Fruit fly (Drosophila melanogaster) whole organism, prepupa: ENCODE results near the gene upSET.

Source experiments
- Blimp-1 ChIP-seq: fragments of 200-800 bp; sonication (Bioruptor generic); optimal IDR thresholded peaks from 3 replicates; lab custom pipeline; 2017; ENCODE audit warnings: missing biosample characterization, missing genetic modification characterization, mild to moderate bottlenecking, moderate library complexity, missing genetic modification reagents
- CG10631 ChIP-seq: fragments of 200-800 bp; sonication (Bioruptor generic); optimal IDR thresholded peaks from 2 replicates; lab custom pipeline; 2016; ENCODE audit warnings: missing biosample characterization, missing genetic modification characterization
- CG10669 ChIP-seq: fragments of 200-800 bp; sonication (Bioruptor generic); optimal IDR thresholded peaks from 3 replicates; lab custom pipeline; 2018; ENCODE audit warnings: missing biosample characterization, mild to moderate bottlenecking, missing genetic modification characterization, moderate library complexity
- CG11762 ChIP-seq: fragments of 200-800 bp; sonication (Bioruptor generic); optimal IDR thresholded peaks from 3 replicates; lab custom pipeline; 2016; ENCODE audit warnings: missing biosample characterization, missing genetic modification characterization; ENCODE audit not compliant: insufficient read depth
- CG11902 ChIP-seq: fragments of 200-800 bp; sonication (Bioruptor generic); optimal IDR thresholded peaks from 3 replicates; lab custom pipeline; 2016; ENCODE audit warnings: missing biosample characterization, missing genetic modification characterization
- CG1621 ChIP-seq: fragments of 200-800 bp; sonication (Bioruptor generic); optimal IDR thresholded peaks from 3 replicates; lab custom pipeline; 2018; ENCODE audit warnings: missing biosample characterization, mild to moderate bottlenecking, missing genetic modification characterization
- CG16779 ChIP-seq: fragments of 200-800 bp; sonication (Bioruptor generic); optimal IDR thresholded peaks from 3 replicates; lab custom pipeline; 2017; ENCODE audit warnings: missing biosample characterization, mild to moderate bottlenecking, missing genetic modification characterization
- CG3032 ChIP-seq: fragments of 200-800 bp; optimal IDR thresholded peaks from 2 replicates; lab custom pipeline; 2019; ENCODE audit warnings: missing biosample characterization, mild to moderate bottlenecking, missing genetic modification characterization, moderate library complexity
- CG31627 ChIP-seq: fragments of 200-800 bp; sonication (Bioruptor generic); optimal IDR thresholded peaks from 3 replicates; lab custom pipeline; 2016; ENCODE audit warnings: missing biosample characterization, missing genetic modification characterization
- CG32006 ChIP-seq: fragments of 200-800 bp; sonication (Bioruptor generic); optimal IDR thresholded peaks from 3 replicates; lab custom pipeline; 2017; ENCODE audit warnings: missing biosample characterization, mild to moderate bottlenecking, missing genetic modification characterization
- CG34406 ChIP-seq: fragments of 200-800 bp; sonication (Bioruptor generic); optimal IDR thresholded peaks from 3 replicates; lab custom pipeline; 2016; ENCODE audit warnings: missing biosample characterization, missing genetic modification characterization
- CG3919 ChIP-seq: fragments of 200-800 bp; sonication (Bioruptor generic); optimal IDR thresholded peaks from 3 replicates; lab custom pipeline; 2016; ENCODE audit warnings: missing biosample characterization, missing genetic modification characterization
- CG6163 ChIP-seq: fragments of 200-800 bp; sonication (Bioruptor generic); IDR thresholded peaks from 3 replicates; pipeline ENCODE4 v1.3.6; 2022; ENCODE audit warnings: missing biosample characterization, missing genetic modification characterization
- CG6808 ChIP-seq: fragments of 200-800 bp; sonication (Bioruptor generic); optimal IDR thresholded peaks from 3 replicates; lab custom pipeline; 2017; ENCODE audit warnings: missing biosample characterization, missing genetic modification characterization, mild to moderate bottlenecking, moderate library complexity, missing genetic modification reagents
- CG7368 ChIP-seq: fragments of 200-800 bp; sonication (Bioruptor generic); optimal IDR thresholded peaks from 3 replicates; lab custom pipeline; 2016; ENCODE audit warnings: missing biosample characterization, missing genetic modification characterization
- CG8119 ChIP-seq: fragments of 200-800 bp; sonication (Bioruptor generic); IDR thresholded peaks from 3 replicates; pipeline ENCODE4 v1.3.6; 2022; ENCODE audit warnings: missing biosample characterization, missing genetic modification characterization
- CG8319 ChIP-seq: fragments of 200-800 bp; sonication (Bioruptor generic); optimal IDR thresholded peaks from 3 replicates; lab custom pipeline; 2016; ENCODE audit warnings: missing biosample characterization, missing genetic modification characterization
- CG8632 ChIP-seq: fragments of 200-800 bp; sonication (Bioruptor generic); optimal IDR thresholded peaks from 3 replicates; lab custom pipeline; 2016; ENCODE audit warnings: missing biosample characterization, missing genetic modification characterization
- CG9139 ChIP-seq: fragments of 200-800 bp; sonication (Bioruptor generic); optimal IDR thresholded peaks from 3 replicates; lab custom pipeline; 2017; ENCODE audit warnings: missing biosample characterization, mild to moderate bottlenecking, missing genetic modification characterization
- Eip75B ChIP-seq: fragments of 200-800 bp; sonication (Bioruptor generic); optimal IDR thresholded peaks from 3 replicates; lab custom pipeline; 2016; ENCODE audit warnings: missing biosample characterization, missing genetic modification characterization
- Eip78C ChIP-seq: fragments of 200-800 bp; sonication (Bioruptor generic); peaks from one replicate; lab custom pipeline; 2016; ENCODE audit warnings: missing biosample characterization, missing genetic modification characterization
- Eip93F ChIP-seq: fragments of 200-800 bp; sonication (Bioruptor generic); optimal IDR thresholded peaks from 2 replicates; lab custom pipeline; 2016; ENCODE audit warnings: missing biosample characterization, mild to moderate bottlenecking, missing genetic modification characterization
- Ets21C ChIP-seq: fragments of 200-800 bp; sonication (Bioruptor generic); optimal IDR thresholded peaks from 3 replicates; lab custom pipeline; 2016; ENCODE audit warnings: missing biosample characterization, missing genetic modification characterization
- Ets96B ChIP-seq: fragments of 200-800 bp; optimal IDR thresholded peaks from 2 replicates; lab custom pipeline; 2019; ENCODE audit warnings: missing biosample characterization, mild to moderate bottlenecking, missing genetic modification characterization, moderate library complexity
- Gug ChIP-seq: fragments of 200-800 bp; sonication (Bioruptor generic); IDR thresholded peaks from 2 replicates; pipeline ENCODE4 v1.3.6; 2022; ENCODE audit warnings: missing biosample characterization, missing genetic modification characterization
- Hr39 ChIP-seq: fragments of 200-800 bp; sonication (Bioruptor generic); optimal IDR thresholded peaks from 2 replicates; lab custom pipeline; 2016; ENCODE audit warnings: missing biosample characterization, missing genetic modification characterization
- Lpt ChIP-seq: fragments of 200-800 bp; sonication (Bioruptor generic); optimal IDR thresholded peaks from 3 replicates; lab custom pipeline; 2016; ENCODE audit warnings: missing biosample characterization, missing genetic modification characterization
- Met ChIP-seq: fragments of 200-800 bp; sonication (Bioruptor generic); optimal IDR thresholded peaks from 3 replicates; lab custom pipeline; 2016; ENCODE audit warnings: missing biosample characterization, missing genetic modification characterization
- Smox ChIP-seq: fragments of 200-800 bp; sonication (Bioruptor generic); optimal IDR thresholded peaks from 3 replicates; lab custom pipeline; 2016; ENCODE audit warnings: missing biosample characterization, missing genetic modification characterization
- Sox102F ChIP-seq: fragments of 200-800 bp; sonication (Bioruptor generic); optimal IDR thresholded peaks from 2 replicates; lab custom pipeline; 2016; ENCODE audit warnings: missing biosample characterization, mild to moderate bottlenecking, missing genetic modification characterization
- Sox14 ChIP-seq: fragments of 200-800 bp; sonication (Bioruptor generic); optimal IDR thresholded peaks from 3 replicates; lab custom pipeline; 2016; ENCODE audit warnings: missing biosample characterization, missing genetic modification characterization
- Sox15 ChIP-seq: fragments of 200-800 bp; sonication (Bioruptor generic); optimal IDR thresholded peaks from 3 replicates; lab custom pipeline; 2016; ENCODE audit warnings: missing biosample characterization, missing genetic modification characterization
- achi ChIP-seq: fragments of 200-800 bp; sonication (Bioruptor generic); optimal IDR thresholded peaks from 3 replicates; lab custom pipeline; 2016; ENCODE audit warnings: missing biosample characterization, missing genetic modification characterization
- cyc ChIP-seq: fragments of 200-800 bp; sonication (Bioruptor generic); optimal IDR thresholded peaks from 3 replicates; lab custom pipeline; 2016; ENCODE audit warnings: missing biosample characterization, missing genetic modification characterization
- dac ChIP-seq: fragments of 200-800 bp; sonication (Bioruptor generic); optimal IDR thresholded peaks from 2 replicates; lab custom pipeline; 2017; ENCODE audit warnings: missing biosample characterization, mild to moderate bottlenecking, missing genetic modification characterization
- eg ChIP-seq: fragments of 200-800 bp; sonication (Bioruptor generic); IDR thresholded peaks from 3 replicates; pipeline ENCODE4 v1.3.6; 2022; ENCODE audit warnings: missing biosample characterization, missing genetic modification characterization
- esn ChIP-seq: fragments of 200-800 bp; sonication (Bioruptor generic); optimal IDR thresholded peaks from 2 replicates; lab custom pipeline; 2016; ENCODE audit warnings: missing biosample characterization, mild to moderate bottlenecking, missing genetic modification characterization, moderate library complexity
- fd85E ChIP-seq: fragments of 200-800 bp; sonication (Bioruptor generic); optimal IDR thresholded peaks from 3 replicates; lab custom pipeline; 2016; ENCODE audit warnings: missing biosample characterization, missing genetic modification characterization
- fkh ChIP-seq: fragments of 200-800 bp; sonication (Bioruptor generic); optimal IDR thresholded peaks from 3 replicates; lab custom pipeline; 2017; ENCODE audit warnings: missing biosample characterization, mild to moderate bottlenecking, missing genetic modification characterization, moderate library complexity
- lz ChIP-seq: fragments of 200-800 bp; sonication (Bioruptor generic); optimal IDR thresholded peaks from 3 replicates; lab custom pipeline; 2016; ENCODE audit warnings: missing biosample characterization, missing genetic modification characterization
- net ChIP-seq: fragments of 200-800 bp; sonication (Bioruptor generic); optimal IDR thresholded peaks from 3 replicates; lab custom pipeline; 2016; ENCODE audit warnings: missing biosample characterization, missing genetic modification characterization
- pdm3 ChIP-seq: fragments of 200-800 bp; sonication (Bioruptor generic); optimal IDR thresholded peaks from 3 replicates; lab custom pipeline; 2016; ENCODE audit warnings: missing biosample characterization, missing genetic modification characterization
- spab ChIP-seq: fragments of 200-800 bp; sonication (Bioruptor generic); optimal IDR thresholded peaks from 2 replicates; lab custom pipeline; 2017; ENCODE audit warnings: missing biosample characterization, mild to moderate bottlenecking, missing genetic modification characterization, missing genetic modification reagents
- ss ChIP-seq, 2 experiments: fragments of 200-800 bp; sonication (Bioruptor generic); optimal IDR thresholded peaks; 2 replicates in 1 of 2; 3 replicates in 1 of 2; lab custom pipeline; 2017 to 2018; ENCODE audit warnings: mild to moderate bottlenecking in 2 of 2, missing biosample characterization in 2 of 2, missing genetic modification characterization in 2 of 2, moderate library complexity in 1 of 2
- topi ChIP-seq: fragments of 200-800 bp; sonication (Bioruptor generic); optimal IDR thresholded peaks from 3 replicates; lab custom pipeline; 2016; ENCODE audit warnings: missing biosample characterization, missing genetic modification characterization
- vri ChIP-seq: fragments of 200-800 bp; sonication (Bioruptor generic); optimal IDR thresholded peaks from 3 replicates; lab custom pipeline; 2016; ENCODE audit warnings: missing biosample characterization, mild to moderate bottlenecking, missing genetic modification characterization

Gene upSET

DNA sequence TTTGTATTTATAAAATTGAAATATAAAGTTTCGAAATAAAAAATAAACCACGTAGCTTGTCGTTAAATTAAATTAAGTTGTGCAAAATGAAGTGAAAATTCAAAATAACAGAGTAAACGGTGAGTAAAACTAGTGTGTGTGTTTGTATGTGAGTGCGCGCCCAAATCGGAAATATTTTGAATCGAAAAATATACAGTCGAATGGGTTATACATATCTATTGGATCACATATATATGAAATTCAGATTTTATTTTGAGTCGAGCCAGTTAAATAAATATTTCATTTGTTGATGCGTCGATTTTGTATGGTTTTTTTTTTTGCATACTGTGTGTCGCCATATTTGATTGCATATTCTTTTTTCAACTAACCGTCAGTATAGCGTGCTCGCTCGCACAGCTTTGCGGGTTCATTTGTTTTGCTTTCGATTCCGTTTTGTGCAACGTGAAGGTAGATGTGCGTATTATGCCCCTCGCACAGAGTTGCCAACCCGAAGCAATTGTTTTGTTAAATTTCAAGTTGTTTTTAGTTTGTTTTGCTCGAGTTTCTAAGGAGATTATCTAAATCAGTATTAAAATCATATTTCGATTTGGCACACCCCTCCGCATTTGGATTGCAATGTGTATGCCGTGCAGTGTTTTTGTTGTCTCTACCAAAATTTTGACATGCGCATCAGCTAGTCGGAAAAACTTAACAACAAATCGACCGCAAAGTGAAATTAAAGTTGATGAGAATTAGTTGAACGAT, 1.5 kb downstream of the upSET start:
- TF ChIP-seq CG16779 (tag; lab: Kevin White, UChicago), result peak; percentile 1
- peak; percentile 52 for TF ChIP-seq esn
- peak; percentile 47 for TF ChIP-seq Sox14 (GFP tag; lab: Kevin White, UChicago)
- TF ChIP-seq Hr39 (GFP tag; lab: Kevin White, UChicago), result peak; percentile 15
- peak; percentile 4 for TF ChIP-seq Smox
- TF ChIP-seq fkh, result peak; percentile 30
- TF ChIP-seq CG31627 (GFP tag; lab: Kevin White, UChicago), result no peak
- peak; percentile 22 for TF ChIP-seq CG3032 (tag; lab: Kevin White, UChicago)
- peak; percentile 16 for TF ChIP-seq topi (GFP tag; lab: Kevin White, UChicago)
- TF ChIP-seq Eip93F (GFP tag; lab: Kevin White, UChicago), result no peak
- TF ChIP-seq fd85E (GFP tag; lab: Kevin White, UChicago), result no peak
- peak; percentile 41 for TF ChIP-seq Eip75B (GFP tag; lab: Kevin White, UChicago)
- TF ChIP-seq pdm3 (GFP tag; lab: Kevin White, UChicago), result peak; percentile 15
- TF ChIP-seq CG11902 (GFP tag; lab: Kevin White, UChicago), result no peak
- peak; percentile 34 for TF ChIP-seq CG1621 (tag; lab: Kevin White, UChicago)
- TF ChIP-seq CG10669 (GFP tag; lab: Kevin White, UChicago), result peak; percentile 37
- TF ChIP-seq lz, result peak; percentile 23
- TF ChIP-seq CG32006 (GFP tag; lab: Kevin White, UChicago), result peak; percentile 14
- no peak for TF ChIP-seq CG8632 (GFP tag; lab: Kevin White, UChicago)
- no peak for TF ChIP-seq Gug (GFP tag; lab: Robert Waterston, UW)
- TF ChIP-seq spab, result peak; percentile 8
- peak; percentile 75 for TF ChIP-seq CG6163 (GFP tag; lab: Robert Waterston, UW)
- TF ChIP-seq CG6808 (GFP tag; lab: Kevin White, UChicago), result peak; percentile 36
- no peak for TF ChIP-seq CG3919 (GFP tag; lab: Kevin White, UChicago)
- peak; percentile 31 for TF ChIP-seq Ets96B
- TF ChIP-seq dac (GFP tag; lab: Kevin White, UChicago), result peak; percentile 45
- TF ChIP-seq Eip78C (GFP tag; lab: Kevin White, UChicago), result peak; percentile 55
- peak in 1 of 2 experiments; percentile 55 for TF ChIP-seq ss (GFP tag; optimal IDR thresholded peaks at IDR 0.05; lab: Kevin White, UChicago)
- TF ChIP-seq eg (GFP tag; lab: Robert Waterston, UW), result peak; percentile 63; the same call in 2 of the 3 replicates

DNA sequence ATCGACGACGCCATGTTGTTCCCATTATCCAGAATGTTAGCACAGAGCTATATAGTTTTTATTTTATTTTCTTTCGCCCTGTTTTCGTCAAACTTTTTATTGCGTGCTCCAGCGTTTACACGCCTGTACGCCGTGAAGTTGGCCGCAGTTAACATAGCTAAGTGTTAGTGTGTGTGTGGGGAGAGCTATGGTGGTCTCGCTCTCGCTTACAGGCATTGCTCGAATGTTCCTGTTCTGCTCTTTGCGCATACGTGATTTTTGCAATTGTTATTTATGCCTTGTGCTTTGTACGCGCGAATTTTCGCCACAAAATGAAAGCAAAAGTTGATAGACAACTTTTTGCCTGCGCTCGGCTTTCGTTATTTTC, 2.1 kb downstream of the upSET start:
- TF ChIP-seq Sox102F (GFP tag; lab: Kevin White, UChicago), result no peak
- TF ChIP-seq Blimp-1 (GFP tag; lab: Kevin White, UChicago), result peak; percentile 96
- TF ChIP-seq Sox14 (GFP tag; lab: Kevin White, UChicago), result peak; percentile 35
- peak; percentile 16 for TF ChIP-seq CG8632 (GFP tag; lab: Kevin White, UChicago)
- TF ChIP-seq Gug (GFP tag; lab: Robert Waterston, UW), result no peak
- peak; percentile 21 for TF ChIP-seq net (GFP tag; lab: Kevin White, UChicago)
- TF ChIP-seq CG9139 (GFP tag; lab: Kevin White, UChicago), result peak; percentile 26
- TF ChIP-seq fd85E (GFP tag; lab: Kevin White, UChicago), result peak; percentile 4
- peak; percentile 24 for TF ChIP-seq fkh
- TF ChIP-seq CG34406 (GFP tag; lab: Kevin White, UChicago), result no peak
- TF ChIP-seq CG31627 (GFP tag; lab: Kevin White, UChicago), result no peak
- peak; percentile 46 for TF ChIP-seq esn
- TF ChIP-seq ss (GFP tag; optimal IDR thresholded peaks at IDR 0.05; lab: Kevin White, UChicago), result peak in 1 of 2 experiments; percentile 25
- TF ChIP-seq Eip75B (GFP tag; lab: Kevin White, UChicago), result no peak
- TF ChIP-seq eg (GFP tag; lab: Robert Waterston, UW), result peak; percentile 34
- TF ChIP-seq CG8119 (GFP tag; lab: Robert Waterston, UW), result no peak
- TF ChIP-seq Eip78C (GFP tag; lab: Kevin White, UChicago), result peak; percentile 74
- TF ChIP-seq CG11762 (GFP tag; lab: Kevin White, UChicago), result no peak
- peak; percentile 26 for TF ChIP-seq vri (GFP tag; lab: Kevin White, UChicago)
- peak; percentile 95 for TF ChIP-seq CG6163 (GFP tag; lab: Robert Waterston, UW)
- no peak for TF ChIP-seq CG7368 (GFP tag; lab: Kevin White, UChicago)
- TF ChIP-seq CG11902 (GFP tag; lab: Kevin White, UChicago), result no peak
- TF ChIP-seq spab, result no peak
- TF ChIP-seq Hr39 (GFP tag; lab: Kevin White, UChicago), result no peak
- peak; percentile 5 for TF ChIP-seq Met (GFP tag; lab: Kevin White, UChicago)
- peak; percentile 21 for TF ChIP-seq dac (GFP tag; lab: Kevin White, UChicago)
- no peak for TF ChIP-seq CG3032 (tag; lab: Kevin White, UChicago)
- no peak for TF ChIP-seq cyc (GFP tag; lab: Kevin White, UChicago)
- TF ChIP-seq achi (GFP tag; lab: Kevin White, UChicago), result no peak
- TF ChIP-seq CG10631, result peak; percentile 1
- TF ChIP-seq Lpt (GFP tag; lab: Kevin White, UChicago), result peak; percentile 13
- TF ChIP-seq CG10669 (GFP tag; lab: Kevin White, UChicago), result no peak
- no peak for TF ChIP-seq Ets21C (GFP tag; lab: Kevin White, UChicago)
- no peak for TF ChIP-seq Sox15 (GFP tag; lab: Kevin White, UChicago)
- TF ChIP-seq CG8319 (GFP tag; lab: Kevin White, UChicago), result no peak
